Fruit fly (Drosophila melanogaster) whole organism, pupa: ENCODE data around the gene topi.
A peak's percentile ranks its signal among the peaks of the same experiment; 100 is the strongest.

ENCODE experiments used
- CG15710 ChIP-seq: fragments of 200-800 bp; sonication (Bioruptor generic); optimal IDR thresholded peaks from 2 replicates; lab custom pipeline; 2018; ENCODE audit warnings: missing biosample characterization, mild to moderate bottlenecking, missing genetic modification characterization, moderate library complexity
- EcR ChIP-seq: fragments of 200-800 bp; sonication (Bioruptor generic); optimal IDR thresholded peaks from 3 replicates; lab custom pipeline; 2019; ENCODE audit warnings: missing biosample characterization, missing genetic modification characterization, mild to moderate bottlenecking, moderate library complexity, missing genetic modification reagents
- Ets98B ChIP-seq: fragments of 200-800 bp; sonication (Bioruptor generic); IDR thresholded peaks from 2 replicates; pipeline ENCODE4 v1.3.6; 2022; ENCODE audit warnings: missing biosample characterization, missing genetic modification characterization

DNA sequence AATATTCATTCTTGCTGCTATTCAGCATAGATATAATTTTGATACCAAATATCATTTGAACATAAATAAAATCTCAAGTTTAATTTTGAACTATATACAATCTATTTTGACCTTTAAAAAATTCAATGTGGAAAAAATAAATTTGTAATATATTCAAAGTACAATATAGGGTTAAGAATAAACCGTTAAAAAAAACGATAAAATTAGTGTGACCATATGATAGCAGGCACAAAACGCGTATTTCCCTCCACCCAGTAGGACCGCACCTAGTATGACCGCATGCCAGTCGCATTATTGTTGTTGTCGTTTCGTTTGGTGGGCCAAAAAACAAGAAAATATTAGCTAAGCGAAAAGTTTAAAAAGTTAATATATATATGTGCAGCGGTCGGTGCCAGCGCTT is 18.1 kb downstream of the topi start, which contains the start of gene CG8516:
- TF ChIP-seq CG15710 (tag; lab: Kevin White, UChicago) = peak; percentile 16
- peak; percentile 20; the same call in 1 of the 2 replicates for TF ChIP-seq Ets98B (GFP tag; lab: Robert Waterston, UW)
- peak; percentile 11 for TF ChIP-seq EcR (GFP tag; lab: Kevin White, UChicago)
